Fruit fly (Drosophila melanogaster) whole organism, prepupa: ENCODE data around the gene Sgt.

ENCODE experiments used
- CG6792 ChIP-seq: fragments of 200-800 bp; sonication (Bioruptor generic); optimal IDR thresholded peaks from 3 replicates; lab custom pipeline; 2016; ENCODE audit warnings: missing biosample characterization, missing genetic modification characterization
- CG9139 ChIP-seq: fragments of 200-800 bp; sonication (Bioruptor generic); optimal IDR thresholded peaks from 3 replicates; lab custom pipeline; 2017; ENCODE audit warnings: missing biosample characterization, mild to moderate bottlenecking, missing genetic modification characterization
- lz ChIP-seq: fragments of 200-800 bp; sonication (Bioruptor generic); optimal IDR thresholded peaks from 3 replicates; lab custom pipeline; 2016; ENCODE audit warnings: missing biosample characterization, missing genetic modification characterization
- salr ChIP-seq, 2 experiments: fragments of 200-800 bp; sonication (Bioruptor generic); optimal IDR thresholded peaks; 3 replicates each; lab custom pipeline; 2016 to 2018; ENCODE audit warnings: missing biosample characterization in 2 of 2, missing genetic modification characterization in 2 of 2, mild to moderate bottlenecking in 1 of 2

DNA sequence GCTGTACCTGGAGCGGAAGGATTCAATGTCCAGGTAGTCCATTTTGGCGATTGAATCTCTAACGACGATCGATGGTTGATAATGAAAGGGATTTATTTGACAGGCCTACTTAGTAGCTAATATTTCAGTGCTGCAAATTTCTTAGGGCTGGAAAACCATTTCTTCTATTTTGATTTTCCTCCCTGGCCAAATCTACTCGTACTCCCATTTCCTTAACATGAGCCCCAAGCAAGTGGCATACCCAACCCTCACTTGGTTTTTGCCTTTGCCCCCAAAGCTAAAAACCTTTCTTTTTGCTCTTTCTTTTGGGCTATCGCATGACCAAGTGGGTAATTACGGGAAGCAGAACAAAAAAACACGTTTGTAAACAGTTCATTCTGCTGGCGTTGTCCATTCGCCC, 27.3 kb downstream of the Sgt start, which contains the start of gene CG15142:
- TF ChIP-seq salr (GFP tag; optimal IDR thresholded peaks at IDR 0.05; lab: Kevin White, UChicago) (no peak), lz (GFP tag; lab: Kevin White, UChicago) (no peak), CG6792 (GFP tag; lab: Kevin White, UChicago) (no peak), CG9139 (GFP tag; lab: Kevin White, UChicago) (no peak)
